Worm (Caenorhabditis elegans) whole organism, L4 larva: ENCODE measurements around the gene srv-9.

Experiments
- Y48G9A.11 ChIP-seq: fragments of 200-800 bp; sonication (Bioruptor generic); IDR thresholded peaks from 2 replicates; pipeline ENCODE4 v1.3.6; 2022; ENCODE audit warnings: missing genetic modification reagents, missing genetic modification characterization, missing compliant biosample characterization
- ZK546.5 ChIP-seq, 2 experiments: sonication (generic microtip); optimal IDR thresholded peaks; 2 replicates each; lab custom pipeline; 2017; ENCODE audit warnings: missing biosample characterization in 2 of 2, missing genetic modification characterization in 2 of 2
- aha-1 ChIP-seq: fragments of 150-350 bp; peaks from one replicate; lab custom pipeline; 2014; ENCODE audit warnings: missing biosample characterization, missing genetic modification characterization
- ama-1 ChIP-seq: fragments of 150-350 bp; optimal IDR thresholded peaks from 2 replicates; lab custom pipeline; 2014; ENCODE audit warnings: inconsistent platforms, mixed read lengths
- daf-16 ChIP-seq, 3 experiments: sonication (generic microtip); optimal IDR thresholded peaks; 2 replicates each; lab custom pipeline; 2016 to 2017; ENCODE audit warnings: missing genetic modification characterization in 3 of 3, missing genetic modification reagents in 3 of 3, mild to moderate bottlenecking in 2 of 3, missing compliant biosample characterization in 2 of 3, missing biosample characterization in 1 of 3, moderate library complexity in 1 of 3
- dmd-6 ChIP-seq: fragments of 200-800 bp; sonication (Bioruptor generic); IDR thresholded peaks from 2 replicates; pipeline ENCODE4 v1.3.6; 2022; ENCODE audit warnings: missing genetic modification reagents, missing genetic modification characterization, missing compliant biosample characterization
- dmd-8 ChIP-seq: fragments of 200-800 bp; sonication (Bioruptor generic); IDR thresholded peaks from 2 replicates; pipeline ENCODE4 v1.3.6; 2022; ENCODE audit warnings: missing genetic modification characterization, missing compliant biosample characterization
- dmd-9 ChIP-seq: fragments of 200-800 bp; sonication (Bioruptor generic); IDR thresholded peaks from 2 replicates; pipeline ENCODE4 v1.3.6; 2022; ENCODE audit warnings: missing genetic modification reagents, missing genetic modification characterization, missing compliant biosample characterization
- dve-1 ChIP-seq: sonication (generic microtip); optimal IDR thresholded peaks from 2 replicates; lab custom pipeline; 2017; ENCODE audit warnings: antibody characterized with exemption, mild to moderate bottlenecking, missing genetic modification characterization, missing compliant biosample characterization; ENCODE audit not compliant: insufficient read depth
- egl-27 ChIP-seq: sonication (generic microtip); optimal IDR thresholded peaks from 3 replicates; lab custom pipeline; 2017; ENCODE audit warnings: missing biosample characterization, missing genetic modification reagents, missing genetic modification characterization
- fkh-10 ChIP-seq: fragments of 150-350 bp; optimal IDR thresholded peaks from 2 replicates; lab custom pipeline; 2014; ENCODE audit warnings: missing biosample characterization, missing genetic modification reagents, missing genetic modification characterization
- hlh-11 ChIP-seq: fragments of 200-800 bp; sonication (Bioruptor generic); optimal IDR thresholded peaks from 2 replicates; lab custom pipeline; 2018; ENCODE audit warnings: mild to moderate bottlenecking, missing genetic modification characterization, missing compliant biosample characterization
- hlh-30 ChIP-seq: sonication (generic microtip); optimal IDR thresholded peaks from 2 replicates; lab custom pipeline; 2017; ENCODE audit warnings: antibody characterized with exemption, mild to moderate bottlenecking, missing genetic modification characterization, missing compliant biosample characterization; ENCODE audit not compliant: insufficient read depth
- hmg-1.1 ChIP-seq: fragments of 200-800 bp; sonication (Bioruptor generic); IDR thresholded peaks from 2 replicates; pipeline ENCODE4 v1.3.6; 2022; ENCODE audit warnings: missing genetic modification reagents, missing genetic modification characterization, missing compliant biosample characterization
- lin-1 ChIP-seq: fragments of 200-800 bp; sonication (Bioruptor generic); IDR thresholded peaks from 2 replicates; pipeline ENCODE4 v1.3.6; 2022; ENCODE audit warnings: missing genetic modification reagents, missing genetic modification characterization, missing compliant biosample characterization
- lir-3 ChIP-seq: sonication (generic microtip); optimal IDR thresholded peaks from 2 replicates; lab custom pipeline; 2016; ENCODE audit warnings: mild to moderate bottlenecking, missing genetic modification characterization, missing compliant biosample characterization
- lsy-2 ChIP-seq, 2 experiments: fragments of 150-350 bp in 1 of 2; sonication (generic microtip) in 1 of 2; optimal IDR thresholded peaks; 2 replicates each; lab custom pipeline; 2014 to 2017; ENCODE audit warnings: missing biosample characterization in 2 of 2, missing genetic modification characterization in 2 of 2
- mep-1 ChIP-seq: fragments of 150-350 bp; sonication (generic microtip); optimal IDR thresholded peaks from 3 replicates; lab custom pipeline; 2014; ENCODE audit warnings: missing biosample characterization, missing genetic modification characterization
- mxl-3 ChIP-seq: fragments of 200-800 bp; sonication (Bioruptor generic); optimal IDR thresholded peaks from 2 replicates; lab custom pipeline; 2018; ENCODE audit warnings: mild to moderate bottlenecking, missing genetic modification characterization, missing compliant biosample characterization
- nhr-11 ChIP-seq: fragments of 150-350 bp; optimal IDR thresholded peaks from 2 replicates; lab custom pipeline; 2014; ENCODE audit warnings: missing biosample characterization, missing genetic modification characterization
- nhr-237 ChIP-seq: sonication (generic microtip); optimal IDR thresholded peaks from 2 replicates; lab custom pipeline; 2017; ENCODE audit warnings: missing biosample characterization, missing genetic modification characterization
- nhr-25 ChIP-seq: sonication (generic microtip); optimal IDR thresholded peaks from 2 replicates; lab custom pipeline; 2017; ENCODE audit warnings: missing genetic modification characterization, mild to moderate bottlenecking, missing compliant biosample characterization, antibody characterized with exemption, moderate library complexity, borderline replicate concordance; ENCODE audit not compliant: insufficient read depth
- nhr-28 ChIP-seq: fragments of 150-350 bp; optimal IDR thresholded peaks from 2 replicates; lab custom pipeline; 2014; ENCODE audit warnings: missing biosample characterization, missing genetic modification characterization
- nhr-41 ChIP-seq: fragments of 200-800 bp; sonication (Bioruptor generic); IDR thresholded peaks from 2 replicates; pipeline ENCODE4 v1.3.6; 2022; ENCODE audit warnings: missing genetic modification reagents, missing genetic modification characterization, missing compliant biosample characterization
- nhr-42 ChIP-seq: fragments of 200-800 bp; sonication (Bioruptor generic); IDR thresholded peaks from 2 replicates; pipeline ENCODE4 v1.3.6; 2022; ENCODE audit warnings: missing genetic modification characterization, missing compliant biosample characterization
- nhr-6 ChIP-seq: fragments of 150-350 bp; optimal IDR thresholded peaks from 2 replicates; lab custom pipeline; 2014; ENCODE audit warnings: missing biosample characterization, missing genetic modification characterization
- nhr-77 ChIP-seq: fragments of 150-350 bp; optimal IDR thresholded peaks from 2 replicates; lab custom pipeline; 2014; ENCODE audit warnings: missing biosample characterization, missing genetic modification characterization
- pha-4 ChIP-seq, 2 experiments: fragments of 150-350 bp in 1 of 2; fragments of 200-800 bp in 1 of 2; sonication (Bioruptor generic) in 1 of 2; IDR thresholded peaks in 1 of 2; optimal IDR thresholded peaks in 1 of 2; 2 replicates each; pipeline versions ENCODE4 v1.3.6 to Lab custom; 2014 to 2022; ENCODE audit warnings: missing genetic modification characterization in 2 of 2, missing genetic modification reagents in 2 of 2, missing biosample characterization in 1 of 2, missing compliant biosample characterization in 1 of 2
- pqm-1 ChIP-seq: sonication (generic microtip); optimal IDR thresholded peaks from 2 replicates; lab custom pipeline; 2017; ENCODE audit warnings: missing biosample characterization, missing genetic modification characterization
- rbr-2 ChIP-seq: sonication (generic microtip); optimal IDR thresholded peaks from 2 replicates; lab custom pipeline; 2016; ENCODE audit warnings: missing genotype, missing genetic modification characterization, missing compliant biosample characterization
- skn-1 ChIP-seq: fragments of 150-350 bp; optimal IDR thresholded peaks from 2 replicates; lab custom pipeline; 2014; ENCODE audit warnings: missing biosample characterization, missing genetic modification characterization
- snpc-1.2 ChIP-seq: fragments of 200-800 bp; sonication (Bioruptor generic); IDR thresholded peaks from 2 replicates; pipeline ENCODE4 v1.3.6; 2022; ENCODE audit warnings: missing genetic modification reagents, missing genetic modification characterization, missing compliant biosample characterization
- snpc-4 ChIP-seq: fragments of 150-350 bp; optimal IDR thresholded peaks from 2 replicates; lab custom pipeline; 2014; ENCODE audit warnings: missing biosample characterization, missing genetic modification characterization
- spr-3 ChIP-seq: fragments of 200-800 bp; sonication (Bioruptor generic); optimal IDR thresholded peaks from 2 replicates; lab custom pipeline; 2018; ENCODE audit warnings: mild to moderate bottlenecking, missing genetic modification characterization, missing compliant biosample characterization
- unc-130 ChIP-seq: sonication (generic microtip); optimal IDR thresholded peaks from 2 replicates; lab custom pipeline; 2016; ENCODE audit warnings: missing genetic modification reagents, missing genetic modification characterization, missing compliant biosample characterization
- unc-62 ChIP-seq, 3 experiments: fragments of 150-350 bp in 1 of 3; sonication (generic microtip); optimal IDR thresholded peaks in 2 of 3; peaks in 1 of 3; 1 replicate in 1 of 3; 2 replicates in 2 of 3; lab custom pipeline; 2014 to 2017; ENCODE audit warnings: missing biosample characterization in 3 of 3, missing genetic modification characterization in 3 of 3, missing genetic modification reagents in 3 of 3, missing genotype in 1 of 3
- zfp-3 ChIP-seq: fragments of 200-800 bp; sonication (Bioruptor generic); conservative IDR thresholded peaks from 2 replicates; pipeline ENCODE4 v1.3.6; 2022; ENCODE audit warnings: missing genetic modification reagents, missing genetic modification characterization, missing compliant biosample characterization

srv-9 gene

DNA sequence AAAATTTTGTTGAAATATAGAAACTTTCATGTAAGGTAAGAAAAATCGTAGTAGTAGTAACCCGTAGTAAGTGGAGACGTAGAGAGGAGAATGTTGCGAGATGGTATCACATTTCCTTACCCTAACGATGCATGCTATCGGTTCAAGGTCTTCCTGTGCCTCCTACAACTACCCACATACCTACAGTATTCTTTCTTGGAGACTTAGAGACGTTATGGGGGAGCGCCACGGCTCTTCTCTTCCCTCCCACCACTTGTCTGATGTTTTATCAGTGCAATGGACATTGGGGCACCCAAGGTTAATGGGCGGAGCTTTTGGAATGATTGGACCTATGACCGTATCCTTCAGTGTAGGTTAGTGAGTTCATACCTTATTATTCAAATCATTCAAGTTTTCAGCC is 32.0 kb downstream of the srv-9 start:
- peak in 1 of 2 experiments; percentile 11 for TF ChIP-seq lsy-2 (tag; optimal IDR thresholded peaks at IDR 0.05; lab: Kevin White, UChicago)
- peak; percentile 20 for TF ChIP-seq mxl-3
- 0 out of 2 replicates have a peak, but pooled peaks have one; percentile 46 for TF ChIP-seq dmd-8 (GFP tag; lab: Robert Waterston, UW)
- TF ChIP-seq nhr-77 (tag; lab: Kevin White, UChicago), result no peak
- peak; percentile 21 for TF ChIP-seq hlh-30
- TF ChIP-seq nhr-11 (tag; lab: Kevin White, UChicago), result no peak
- TF ChIP-seq nhr-28 (tag; lab: Kevin White, UChicago), result peak; percentile 27
- TF ChIP-seq, all 104 proteins: peak for 5

DNA sequence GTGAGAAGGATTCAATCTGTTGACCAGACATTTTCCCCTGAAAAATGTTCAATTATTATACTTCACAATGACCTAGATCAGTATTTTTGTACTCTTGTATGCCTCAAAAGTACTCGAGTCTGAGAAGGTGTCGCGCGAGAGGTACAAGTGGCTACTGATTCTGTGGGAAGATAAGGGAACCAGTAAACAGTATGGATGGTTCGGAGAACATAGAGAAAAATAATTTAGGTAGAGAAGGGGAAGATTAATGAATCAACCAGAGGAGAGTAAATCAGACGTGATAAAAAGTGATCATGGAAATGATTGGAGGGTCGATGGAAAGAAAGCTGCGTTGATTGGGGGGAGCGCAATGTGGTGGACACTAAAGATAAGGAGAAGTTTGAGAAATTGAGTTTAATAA is 33.5 kb downstream of the srv-9 start:
- peak; percentile 25 for TF ChIP-seq nhr-25 (tag; lab: Kevin White, UChicago)
- peak; percentile 2 for TF ChIP-seq mep-1 (tag; lab: Kevin White, UChicago)
- peak; percentile 73 for TF ChIP-seq aha-1
- no peak for TF ChIP-seq dmd-9 (GFP tag; lab: Robert Waterston, UW)
- TF ChIP-seq nhr-28 (tag; lab: Kevin White, UChicago), result peak; percentile 77

DNA sequence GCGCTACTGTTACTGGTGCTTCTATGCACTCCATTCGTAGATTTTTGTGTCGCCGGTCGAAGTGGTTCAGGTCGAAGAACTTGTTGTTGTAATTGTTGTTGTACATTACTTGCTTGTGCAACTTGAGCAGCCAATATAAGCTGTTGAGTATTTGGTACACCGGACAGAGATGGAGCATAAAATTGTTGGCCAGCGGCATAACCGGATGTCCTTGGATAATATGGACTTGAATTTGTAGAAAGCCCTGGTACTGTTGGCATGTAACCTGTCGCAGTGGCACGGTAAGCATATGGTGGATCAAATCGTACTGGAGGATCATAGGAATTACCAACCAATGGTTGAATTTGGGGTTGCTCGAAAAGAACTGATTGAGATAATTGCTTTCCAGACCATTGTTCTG is 34.0 kb downstream of the srv-9 start:
- no peak for TF ChIP-seq snpc-1.2
- no peak for TF ChIP-seq mxl-3
- no peak for TF ChIP-seq nhr-237 (tag; lab: Kevin White, UChicago)
- peak in 1 of 2 experiments; percentile 92 for TF ChIP-seq unc-62 (GFP tag; optimal IDR thresholded peaks at IDR 0.05 in 1 of 2; lab: Kevin White, UChicago)
- TF ChIP-seq unc-62 (tag; optimal IDR thresholded peaks at IDR 0.05; lab: Kevin White, UChicago), result no peak
- no peak for TF ChIP-seq egl-27
- TF ChIP-seq lir-3 (tag; lab: Kevin White, UChicago), result no peak
- no peak for TF ChIP-seq nhr-42 (GFP tag; lab: Robert Waterston, UW)
- no peak for TF ChIP-seq rbr-2 (tag; lab: Kevin White, UChicago)
- TF ChIP-seq dmd-6 (GFP tag; lab: Robert Waterston, UW), result no peak
- no peak for TF ChIP-seq snpc-4 (tag; lab: Kevin White, UChicago)
- TF ChIP-seq Y48G9A.11, result no peak
- TF ChIP-seq dmd-8 (GFP tag; lab: Robert Waterston, UW), result 0 out of 2 replicates have a peak, but pooled peaks have one; percentile 51
- TF ChIP-seq lin-1 (GFP tag; lab: Robert Waterston, UW), result no peak
- no peak for TF ChIP-seq nhr-6 (tag; lab: Kevin White, UChicago)

DNA sequence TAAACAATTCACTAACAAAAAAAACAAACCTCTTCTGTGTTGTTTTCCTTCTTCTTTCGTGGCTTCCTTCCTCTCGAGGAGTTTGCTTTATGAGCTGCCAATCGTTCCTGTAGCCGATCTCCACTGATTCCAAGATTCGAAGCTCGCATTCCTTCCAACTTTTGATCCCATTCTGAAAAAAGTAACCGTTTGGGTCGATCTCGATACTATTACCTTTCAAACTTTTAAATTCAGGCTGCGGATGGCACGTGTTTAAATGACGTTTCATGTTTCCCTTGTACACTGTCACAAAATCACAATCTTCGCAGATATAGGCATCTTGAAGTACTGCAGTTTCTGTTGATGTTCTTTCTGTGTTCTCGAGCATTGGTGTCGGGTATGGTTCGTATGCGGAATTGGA is 35.5 kb downstream of the srv-9 start:
- TF ChIP-seq aha-1, result peak; percentile 94
- TF ChIP-seq lir-3 (tag; lab: Kevin White, UChicago), result no peak
- TF ChIP-seq zfp-3 (GFP tag; lab: Robert Waterston, UW), result no peak
- TF ChIP-seq, all 104 proteins: peak for 1

ce11 chrV:13385798-13386197 is 37.1 kb downstream of the srv-9 start, which contains the start of gene gcy-34:
TSS of gene gcy-34 (minus strand) at chrV:13385898.
- TF ChIP-seq unc-130 (GFP tag; lab: Kevin White, UChicago) (no peak), spr-3 (GFP tag; lab: Kevin White, UChicago) (no peak), skn-1 (tag; lab: Kevin White, UChicago) (no peak), hmg-1.1 (no peak), ama-1 (lab: Kevin White, UChicago) (no peak), nhr-41 (GFP tag; lab: Robert Waterston, UW) (no peak), fkh-10 (GFP tag; lab: Kevin White, UChicago) (no peak), nhr-11 (tag; lab: Kevin White, UChicago) (no peak)

DNA sequence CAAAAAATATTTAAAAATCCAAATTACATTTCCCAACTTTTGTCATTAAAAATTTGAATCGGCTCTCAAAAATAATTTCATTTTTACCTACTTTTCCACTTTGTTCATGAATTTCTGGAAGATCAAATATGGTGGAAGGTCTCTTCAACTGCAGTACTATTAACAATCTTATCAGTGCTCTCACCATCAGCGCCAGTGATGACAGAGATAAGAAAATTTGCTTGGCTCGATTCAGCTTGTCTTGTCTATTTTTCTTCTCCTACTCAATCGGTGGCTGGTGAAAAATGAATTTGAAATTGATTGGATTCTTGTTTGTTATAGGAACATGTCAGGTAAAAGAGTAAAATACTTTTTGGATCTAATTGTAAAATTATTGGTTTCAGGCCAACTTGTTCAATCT is 42.0 kb downstream of the srv-9 start, which contains the start of gene cpz-2:
Gene cpz-2 (plus strand): TSS at position 210 of the 400 bp plus-strand sequence.
- TF ChIP-seq nhr-28 (tag; lab: Kevin White, UChicago) (peak; percentile 38), hlh-11 (tag; lab: Kevin White, UChicago) (peak; percentile 24), pqm-1 (peak; percentile 60), dve-1 (tag; lab: Kevin White, UChicago) (peak; percentile 60), nhr-6 (tag; lab: Kevin White, UChicago) (peak; percentile 46), snpc-4 (tag; lab: Kevin White, UChicago) (no peak), daf-16 (GFP tag; optimal IDR thresholded peaks at IDR 0.05; lab: Kevin White, UChicago) (no peak), daf-16 (tag; optimal IDR thresholded peaks at IDR 0.05; lab: Kevin White, UChicago) (peak; percentile 57), ZK546.5 (tag; optimal IDR thresholded peaks at IDR 0.05; lab: Kevin White, UChicago) (no peak), pha-4 (GFP tag; IDR thresholded peaks at IDR 0.05; lab: Robert Waterston, UW) (no peak), pha-4 (tag; optimal IDR thresholded peaks at IDR 0.05; lab: Kevin White, UChicago) (no peak)
